Fruit fly (Drosophila melanogaster) whole organism: ENCODE results near the gene Evi5.

Source experiments
- CG8478 ChIP-seq: fragments of >200 bp; optimal IDR thresholded peaks from 2 replicates; lab custom pipeline; 2018; ENCODE audit warnings: inconsistent platforms
- Dll ChIP-seq: fragments of >200 bp; optimal IDR thresholded peaks from 2 replicates; lab custom pipeline; 2017
- EcR ChIP-seq, 2 experiments: fragments of >200 bp; optimal IDR thresholded peaks; 2 replicates each; lab custom pipeline; 2017; ENCODE audit warnings: missing biosample characterization in 2 of 2, missing genetic modification characterization in 2 of 2, missing genetic modification reagents in 2 of 2
- pan ChIP-seq: fragments of >200 bp; optimal IDR thresholded peaks from 2 replicates; lab custom pipeline; 2017
- psq ChIP-seq: fragments of >200 bp; optimal IDR thresholded peaks from 2 replicates; lab custom pipeline; 2017
- usp ChIP-seq: fragments of >200 bp; optimal IDR thresholded peaks from 2 replicates; lab custom pipeline; 2017; ENCODE audit warnings: missing biosample characterization, missing genetic modification characterization, mixed read lengths

DNA sequence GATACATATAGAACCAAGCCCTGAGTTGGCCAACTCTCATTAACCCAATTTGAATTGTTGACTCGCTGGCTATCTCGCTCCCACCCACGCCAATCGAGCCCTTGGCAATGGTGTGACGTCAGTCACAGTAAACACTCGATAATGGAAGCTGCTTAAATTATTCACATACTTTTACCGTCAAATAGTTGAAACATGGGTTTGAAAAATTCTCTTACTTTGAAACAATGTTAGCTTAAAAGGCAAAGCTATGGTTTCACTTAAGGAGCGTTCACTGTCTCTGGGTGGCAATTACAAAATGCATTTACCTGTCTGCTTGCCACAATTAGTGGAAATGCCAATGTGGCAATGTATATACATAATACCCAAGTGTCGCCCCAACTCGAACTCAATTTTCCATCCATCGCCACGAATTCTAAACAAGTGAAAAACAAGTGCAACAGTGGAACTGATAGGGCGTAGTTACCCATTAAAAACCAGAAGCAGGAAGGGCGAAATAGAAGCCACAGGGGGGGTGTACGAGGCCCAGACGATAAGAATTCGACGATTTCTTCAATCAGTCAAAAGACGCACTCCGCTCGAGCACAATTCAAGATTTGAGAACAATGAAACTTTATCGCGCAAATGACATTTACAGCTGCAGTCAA, 4.6 kb downstream of the Evi5 start:
- no peak for TF ChIP-seq Dll (lab: Kevin White, UChicago)
- no peak for TF ChIP-seq CG8478
- no peak for TF ChIP-seq usp (GFP tag; lab: Kevin White, UChicago)
- no peak for TF ChIP-seq psq (lab: Kevin White, UChicago)
- TF ChIP-seq pan (lab: Kevin White, UChicago) = no peak
- TF ChIP-seq EcR (GFP tag; optimal IDR thresholded peaks at IDR 0.05; lab: Kevin White, UChicago) = no peak
